Worm (Caenorhabditis elegans) whole organism, L1 larva: ENCODE measurements around the gene C29A12.6.

Source experiments
- C04F5.9 ChIP-seq: sonication (generic microtip); optimal IDR thresholded peaks from 2 replicates; lab custom pipeline; 2016; ENCODE audit warnings: missing genetic modification characterization, missing compliant biosample characterization
- Y116A8C.19 ChIP-seq: sonication (generic microtip); optimal IDR thresholded peaks from 2 replicates; lab custom pipeline; 2016; ENCODE audit warnings: missing compliant biosample characterization, missing genetic modification characterization, borderline replicate concordance
- aha-1 ChIP-seq: fragments of 150-350 bp; optimal IDR thresholded peaks from 2 replicates; lab custom pipeline; 2014; ENCODE audit warnings: missing biosample characterization, missing genetic modification characterization
- ama-1 ChIP-seq: fragments of 150-350 bp; optimal IDR thresholded peaks from 2 replicates; lab custom pipeline; 2014
- ceh-82 ChIP-seq, 3 experiments: fragments of 150-350 bp in 1 of 3; sonication (generic microtip) in 2 of 3; optimal IDR thresholded peaks; 2 replicates each; lab custom pipeline; 2014 to 2017; ENCODE audit warnings: missing biosample characterization in 3 of 3, missing genetic modification characterization in 3 of 3
- ceh-88 ChIP-seq: fragments of 200-800 bp; sonication (Bioruptor generic); IDR thresholded peaks from 2 replicates; pipeline ENCODE4 v1.3.6; 2022; ENCODE audit warnings: missing genetic modification characterization, missing compliant biosample characterization
- ceh-90 ChIP-seq: sonication (generic microtip); optimal IDR thresholded peaks from 2 replicates; lab custom pipeline; 2016; ENCODE audit warnings: missing genetic modification characterization, missing compliant biosample characterization
- ces-1 ChIP-seq: fragments of 150-350 bp; optimal IDR thresholded peaks from 2 replicates; lab custom pipeline; 2014; ENCODE audit warnings: missing biosample characterization, missing genetic modification reagents, missing genetic modification characterization
- dpl-1 ChIP-seq, 3 experiments: fragments of 150-350 bp in 2 of 3; sonication (generic microtip) in 1 of 3; optimal IDR thresholded peaks; 2 replicates each; lab custom pipeline; 2014 to 2017; ENCODE audit warnings: missing biosample characterization in 3 of 3, missing genetic modification characterization in 3 of 3, missing genetic modification reagents in 3 of 3
- dsc-1 ChIP-seq: sonication (generic microtip); optimal IDR thresholded peaks from 2 replicates; lab custom pipeline; 2016; ENCODE audit warnings: mild to moderate bottlenecking, missing genetic modification characterization, missing compliant biosample characterization
- efl-1 ChIP-seq, 4 experiments: fragments of 150-350 bp; optimal IDR thresholded peaks in 3 of 4; peaks in 1 of 4; 1 replicate in 1 of 4; 2 replicates in 3 of 4; lab custom pipeline; 2014; ENCODE audit warnings: missing biosample characterization in 2 of 4, missing genetic modification characterization in 2 of 4, missing genetic modification reagents in 2 of 4
- egl-13 ChIP-seq: sonication (generic microtip); optimal IDR thresholded peaks from 2 replicates; lab custom pipeline; 2016; ENCODE audit warnings: missing genotype, missing genetic modification reagents, missing genetic modification characterization, missing compliant biosample characterization
- egl-27 ChIP-seq, 2 experiments: fragments of 150-350 bp in 1 of 2; sonication (generic microtip); optimal IDR thresholded peaks; 3 replicates each; lab custom pipeline; 2017 to 2018; ENCODE audit warnings: missing biosample characterization in 2 of 2, missing genetic modification characterization in 2 of 2, missing genetic modification reagents in 2 of 2
- elt-2 ChIP-seq: sonication (generic microtip); optimal IDR thresholded peaks from 2 replicates; lab custom pipeline; 2016; ENCODE audit warnings: missing genetic modification characterization, mild to moderate bottlenecking, inconsistent platforms, missing compliant biosample characterization, missing genetic modification reagents
- elt-3 ChIP-seq, 6 experiments: fragments of 150-350 bp in 1 of 6; sonication (generic microtip); optimal IDR thresholded peaks; 2 replicates each; lab custom pipeline; 2017 to 2018; ENCODE audit warnings: missing biosample characterization in 6 of 6, missing genetic modification characterization in 6 of 6, inconsistent platforms in 1 of 6
- ets-5 ChIP-seq: fragments of 200-800 bp; sonication (Bioruptor generic); IDR thresholded peaks from 2 replicates; pipeline ENCODE4 v1.3.6; 2022; ENCODE audit warnings: missing genetic modification characterization, missing compliant biosample characterization
- fkh-10 ChIP-seq: sonication (generic microtip); optimal IDR thresholded peaks from 2 replicates; lab custom pipeline; 2017; ENCODE audit warnings: missing biosample characterization, missing genetic modification reagents, missing genetic modification characterization
- fkh-8 ChIP-seq: sonication (generic microtip); optimal IDR thresholded peaks from 2 replicates; lab custom pipeline; 2016; ENCODE audit warnings: mild to moderate bottlenecking, missing genetic modification characterization, missing compliant biosample characterization
- fos-1 ChIP-seq: fragments of 150-350 bp; optimal IDR thresholded peaks from 2 replicates; lab custom pipeline; 2014; ENCODE audit warnings: missing biosample characterization, missing genetic modification characterization
- hlh-17 ChIP-seq: fragments of 200-800 bp; sonication (Bioruptor generic); optimal IDR thresholded peaks from 2 replicates; lab custom pipeline; 2018; ENCODE audit warnings: missing genetic modification characterization, mild to moderate bottlenecking, missing compliant biosample characterization, moderate library complexity, borderline replicate concordance
- hlh-4 ChIP-seq: sonication (generic microtip); optimal IDR thresholded peaks from 2 replicates; lab custom pipeline; 2016; ENCODE audit warnings: mild to moderate bottlenecking, missing genetic modification characterization, missing compliant biosample characterization
- isw-1 ChIP-seq: fragments of 200-800 bp; sonication (Bioruptor generic); IDR thresholded peaks from 2 replicates; pipeline ENCODE4 v1.3.6; 2022; ENCODE audit warnings: missing genetic modification characterization, missing compliant biosample characterization
- jun-1 ChIP-seq: fragments of 150-350 bp; optimal IDR thresholded peaks from 2 replicates; lab custom pipeline; 2014; ENCODE audit warnings: missing biosample characterization, missing genetic modification reagents, missing genetic modification characterization
- lin-35 ChIP-seq, 2 experiments: fragments of 150-350 bp; optimal IDR thresholded peaks; 2 replicates each; lab custom pipeline; 2014; ENCODE audit warnings: missing biosample characterization in 2 of 2, missing genetic modification characterization in 2 of 2, missing genetic modification reagents in 2 of 2
- lir-3 ChIP-seq: sonication (generic microtip); optimal IDR thresholded peaks from 2 replicates; lab custom pipeline; 2016; ENCODE audit warnings: mild to moderate bottlenecking, missing genetic modification characterization, moderate library complexity, missing compliant biosample characterization; ENCODE audit not compliant: poor library complexity
- lsy-2 ChIP-seq, 2 experiments: fragments of 150-350 bp; optimal IDR thresholded peaks; 2 replicates each; lab custom pipeline; 2014; ENCODE audit warnings: missing biosample characterization in 2 of 2, missing genetic modification characterization in 2 of 2
- mdl-1 ChIP-seq, 2 experiments: fragments of 150-350 bp; optimal IDR thresholded peaks; 2 replicates each; lab custom pipeline; 2014 to 2017; ENCODE audit warnings: missing biosample characterization in 2 of 2, missing genetic modification characterization in 2 of 2, inconsistent platforms in 1 of 2
- mef-2 ChIP-seq: fragments of 150-350 bp; optimal IDR thresholded peaks from 2 replicates; lab custom pipeline; 2014; ENCODE audit warnings: missing biosample characterization, missing genetic modification characterization
- mep-1 ChIP-seq: fragments of 150-350 bp; optimal IDR thresholded peaks from 2 replicates; lab custom pipeline; 2014; ENCODE audit warnings: missing biosample characterization, missing genetic modification characterization
- nhr-11 ChIP-seq: fragments of 150-350 bp; optimal IDR thresholded peaks from 2 replicates; lab custom pipeline; 2014; ENCODE audit warnings: missing biosample characterization, missing genetic modification characterization
- nhr-12 ChIP-seq: sonication (generic microtip); optimal IDR thresholded peaks from 2 replicates; lab custom pipeline; 2017; ENCODE audit warnings: missing biosample characterization, missing genetic modification characterization
- nhr-28 ChIP-seq: fragments of 150-350 bp; optimal IDR thresholded peaks from 2 replicates; lab custom pipeline; 2014; ENCODE audit warnings: missing biosample characterization, missing genetic modification characterization
- nhr-47 ChIP-seq: sonication (generic microtip); optimal IDR thresholded peaks from 2 replicates; lab custom pipeline; 2016; ENCODE audit warnings: mild to moderate bottlenecking, missing genetic modification characterization, moderate library complexity, missing compliant biosample characterization
- nhr-71 ChIP-seq: sonication (generic microtip); optimal IDR thresholded peaks from 2 replicates; lab custom pipeline; 2016; ENCODE audit warnings: mild to moderate bottlenecking, missing genetic modification characterization, moderate library complexity, missing compliant biosample characterization
- nhr-77 ChIP-seq: fragments of 150-350 bp; optimal IDR thresholded peaks from 2 replicates; lab custom pipeline; 2014; ENCODE audit warnings: missing biosample characterization, missing genetic modification characterization
- nhr-84 ChIP-seq: sonication (generic microtip); optimal IDR thresholded peaks from 2 replicates; lab custom pipeline; 2017; ENCODE audit warnings: missing biosample characterization, missing genetic modification characterization
- nhr-90 ChIP-seq: sonication (generic microtip); optimal IDR thresholded peaks from 2 replicates; lab custom pipeline; 2016; ENCODE audit warnings: mild to moderate bottlenecking, missing genetic modification characterization, missing compliant biosample characterization; ENCODE audit not compliant: poor library complexity
- pag-3 ChIP-seq: sonication (generic microtip); optimal IDR thresholded peaks from 2 replicates; lab custom pipeline; 2017; ENCODE audit warnings: missing genetic modification characterization, mild to moderate bottlenecking, missing compliant biosample characterization, antibody characterized with exemption, borderline replicate concordance; ENCODE audit not compliant: insufficient read depth
- pqm-1 ChIP-seq: sonication (generic microtip); optimal IDR thresholded peaks from 3 replicates; lab custom pipeline; 2017; ENCODE audit warnings: missing biosample characterization, missing genetic modification characterization
- snpc-4 ChIP-seq: fragments of 150-350 bp; optimal IDR thresholded peaks from 2 replicates; lab custom pipeline; 2014; ENCODE audit warnings: missing biosample characterization, missing genetic modification characterization
- sox-4 ChIP-seq: sonication (generic microtip); optimal IDR thresholded peaks from 2 replicates; lab custom pipeline; 2016; ENCODE audit warnings: missing genetic modification characterization, missing compliant biosample characterization
- sptf-1 ChIP-seq: fragments of 150-350 bp; optimal IDR thresholded peaks from 2 replicates; lab custom pipeline; 2014; ENCODE audit warnings: missing biosample characterization, missing genetic modification characterization
- sup-37 ChIP-seq: fragments of 200-800 bp; sonication (Bioruptor generic); optimal IDR thresholded peaks from 2 replicates; lab custom pipeline; 2018; ENCODE audit warnings: mild to moderate bottlenecking, missing genetic modification characterization, missing compliant biosample characterization
- swsn-7 ChIP-seq: sonication (generic microtip); optimal IDR thresholded peaks from 2 replicates; lab custom pipeline; 2016; ENCODE audit warnings: missing genetic modification characterization, missing compliant biosample characterization
- tlp-1 ChIP-seq: fragments of 150-350 bp; optimal IDR thresholded peaks from 2 replicates; lab custom pipeline; 2014; ENCODE audit warnings: missing biosample characterization, missing genetic modification characterization
- unc-130 ChIP-seq: fragments of 150-350 bp; optimal IDR thresholded peaks from 2 replicates; lab custom pipeline; 2017; ENCODE audit warnings: missing biosample characterization, missing genetic modification characterization, inconsistent platforms
- unc-30 ChIP-seq: sonication (generic microtip); optimal IDR thresholded peaks from 2 replicates; lab custom pipeline; 2017; ENCODE audit warnings: missing biosample characterization, missing genetic modification characterization
- unc-86 ChIP-seq: sonication (generic microtip); optimal IDR thresholded peaks from 2 replicates; lab custom pipeline; 2016; ENCODE audit warnings: missing genetic modification characterization, missing compliant biosample characterization
- vab-15 ChIP-seq: sonication (generic microtip); optimal IDR thresholded peaks from 2 replicates; lab custom pipeline; 2017; ENCODE audit warnings: missing genotype, mild to moderate bottlenecking, missing genetic modification characterization, missing compliant biosample characterization
- zag-1 ChIP-seq: fragments of 150-350 bp; optimal IDR thresholded peaks from 2 replicates; lab custom pipeline; 2014; ENCODE audit warnings: missing biosample characterization, missing genetic modification characterization
- zip-4 ChIP-seq: fragments of 200-800 bp; sonication (Bioruptor generic); optimal IDR thresholded peaks from 2 replicates; lab custom pipeline; 2018; ENCODE audit warnings: mild to moderate bottlenecking, missing genetic modification characterization, moderate library complexity, missing compliant biosample characterization
- ztf-4 ChIP-seq: fragments of 150-350 bp; optimal IDR thresholded peaks from 2 replicates; lab custom pipeline; 2014; ENCODE audit warnings: missing biosample characterization, missing genetic modification characterization

Gene C29A12.6

DNA sequence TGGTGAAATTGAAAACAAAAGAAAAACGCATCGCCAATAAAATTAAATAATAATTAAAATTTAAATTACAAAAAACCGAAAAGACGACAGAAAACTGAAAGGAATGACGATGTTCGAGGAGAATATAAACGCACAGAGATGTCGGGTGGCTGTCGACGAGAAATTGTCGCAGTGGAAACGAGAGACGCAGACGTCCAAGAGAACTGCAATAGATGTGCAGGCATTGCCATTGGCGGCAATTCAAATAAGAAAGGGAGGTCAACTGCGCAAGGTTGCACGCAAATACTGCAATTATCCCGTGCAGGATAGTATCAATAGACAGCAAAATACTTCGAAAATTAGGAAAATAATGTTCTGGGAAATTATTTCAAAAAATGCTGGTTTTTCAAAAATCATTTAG is 50.2 kb downstream of the C29A12.6 start (continued):
- no peak for TF ChIP-seq tlp-1 (tag; lab: Kevin White, UChicago)
- TF ChIP-seq nhr-77 (tag; lab: Kevin White, UChicago), result peak; percentile 97
- TF ChIP-seq dpl-1 (GFP tag; optimal IDR thresholded peaks at IDR 0.05; lab: Kevin White, UChicago), result peak; percentile 100
- TF ChIP-seq ces-1, result no peak
- peak; percentile 31 for TF ChIP-seq nhr-12
- peak; percentile 99 for TF ChIP-seq nhr-11 (tag; lab: Kevin White, UChicago)
- TF ChIP-seq ztf-4, result peak; percentile 96
- TF ChIP-seq isw-1 (GFP tag; lab: Robert Waterston, UW), result peak; percentile 96
- TF ChIP-seq ceh-82 (tag; optimal IDR thresholded peaks at IDR 0.05; lab: Kevin White, UChicago), result peak; percentile 98 to 99 (median 98)
- TF ChIP-seq fkh-8, result peak; percentile 99
- peak; percentile 99 for TF ChIP-seq nhr-90
- peak; percentile 96 for TF ChIP-seq fkh-10 (GFP tag; lab: Kevin White, UChicago)
- peak; percentile 96 for TF ChIP-seq C04F5.9 (tag; lab: Kevin White, UChicago)
- peak; percentile 100 for TF ChIP-seq nhr-71 (tag; lab: Kevin White, UChicago)
- TF ChIP-seq ceh-88, result peak; percentile 96
- no peak for TF ChIP-seq sptf-1 (tag; lab: Kevin White, UChicago)
- peak; percentile 99 for TF ChIP-seq unc-130 (tag; lab: Kevin White, UChicago)
- TF ChIP-seq egl-13 (tag; lab: Kevin White, UChicago), result peak; percentile 98
- peak; percentile 88 for TF ChIP-seq mef-2 (tag; lab: Kevin White, UChicago)
- peak; percentile 45 for TF ChIP-seq nhr-84 (tag; lab: Kevin White, UChicago)
- peak; percentile 99 for TF ChIP-seq nhr-47 (tag; lab: Kevin White, UChicago)
- TF ChIP-seq lir-3 (tag; lab: Kevin White, UChicago), result peak; percentile 94
- TF ChIP-seq efl-1 (optimal IDR thresholded peaks at IDR 0.05; lab: Kevin White, UChicago), result peak; percentile 100
- peak; percentile 100 for TF ChIP-seq efl-1 (GFP tag; optimal IDR thresholded peaks at IDR 0.05 in 1 of 2; lab: Kevin White, UChicago)
- TF ChIP-seq zag-1 (tag; lab: Kevin White, UChicago), result peak; percentile 94
- peak; percentile 100 for TF ChIP-seq lin-35 (GFP tag; optimal IDR thresholded peaks at IDR 0.05; lab: Kevin White, UChicago)
- peak; percentile 43 to 97 for TF ChIP-seq mdl-1 (tag; optimal IDR thresholded peaks at IDR 0.05; lab: Kevin White, UChicago)
- TF ChIP-seq pqm-1 (tag; lab: Kevin White, UChicago), result no peak
- no peak for TF ChIP-seq pag-3
- TF ChIP-seq snpc-4, result peak; percentile 93
- peak; percentile 70 for TF ChIP-seq hlh-4
- peak; percentile 97 for TF ChIP-seq lsy-2 (tag; optimal IDR thresholded peaks at IDR 0.05; lab: Kevin White, UChicago)
- TF ChIP-seq mep-1 (tag; lab: Kevin White, UChicago), result peak; percentile 99
- peak; percentile 76 for TF ChIP-seq ceh-90 (tag; lab: Kevin White, UChicago)
- TF ChIP-seq ets-5 (GFP tag; lab: Robert Waterston, UW), result no peak
- peak; percentile 37 for TF ChIP-seq hlh-17 (GFP tag; lab: Kevin White, UChicago)
- peak; percentile 79 for TF ChIP-seq ama-1 (lab: Kevin White, UChicago)
- peak; percentile 97 for TF ChIP-seq sox-4 (tag; lab: Kevin White, UChicago)
- TF ChIP-seq sup-37, result peak; percentile 97
- TF ChIP-seq swsn-7 (tag; lab: Kevin White, UChicago), result peak; percentile 99
- TF ChIP-seq dsc-1 (tag; lab: Kevin White, UChicago), result peak; percentile 99
- peak; percentile 83 to 87 for TF ChIP-seq egl-27 (tag; optimal IDR thresholded peaks at IDR 0.05; lab: Kevin White, UChicago)
- TF ChIP-seq fos-1 (tag; lab: Kevin White, UChicago), result peak; percentile 97
- TF ChIP-seq vab-15 (tag; lab: Kevin White, UChicago), result peak; percentile 98
- TF ChIP-seq unc-86, result peak; percentile 99
- peak in 5 of 6 experiments; percentile 91 to 99 (median 98) for TF ChIP-seq elt-3 (tag; optimal IDR thresholded peaks at IDR 0.05; lab: Kevin White, UChicago)
- TF ChIP-seq elt-2 (tag; lab: Kevin White, UChicago), result peak; percentile 97
- TF ChIP-seq aha-1, result peak; percentile 97
- peak; percentile 51 for TF ChIP-seq nhr-28 (tag; lab: Kevin White, UChicago)
- TF ChIP-seq jun-1 (tag; lab: Kevin White, UChicago), result peak; percentile 98
- TF ChIP-seq unc-30 (tag; lab: Kevin White, UChicago), result peak; percentile 25
- TF ChIP-seq Y116A8C.19 (tag; lab: Kevin White, UChicago), result peak; percentile 59
- TF ChIP-seq zip-4 (GFP tag; lab: Kevin White, UChicago), result peak; percentile 94
